Worm (Caenorhabditis elegans) whole organism, young adult: ENCODE results near the gene F20D12.12.

Experiments
- B0336.3 ChIP-seq: fragments of 200-800 bp; sonication (Bioruptor generic); IDR thresholded peaks from 2 replicates; pipeline ENCODE4 v1.3.6; 2022; ENCODE audit warnings: missing genetic modification characterization, missing compliant biosample characterization
- xnd-1 ChIP-seq: sonication (generic microtip); optimal IDR thresholded peaks from 2 replicates; lab custom pipeline; 2016; ENCODE audit warnings: missing genotype, missing genetic modification reagents, missing genetic modification characterization, missing compliant biosample characterization

DNA sequence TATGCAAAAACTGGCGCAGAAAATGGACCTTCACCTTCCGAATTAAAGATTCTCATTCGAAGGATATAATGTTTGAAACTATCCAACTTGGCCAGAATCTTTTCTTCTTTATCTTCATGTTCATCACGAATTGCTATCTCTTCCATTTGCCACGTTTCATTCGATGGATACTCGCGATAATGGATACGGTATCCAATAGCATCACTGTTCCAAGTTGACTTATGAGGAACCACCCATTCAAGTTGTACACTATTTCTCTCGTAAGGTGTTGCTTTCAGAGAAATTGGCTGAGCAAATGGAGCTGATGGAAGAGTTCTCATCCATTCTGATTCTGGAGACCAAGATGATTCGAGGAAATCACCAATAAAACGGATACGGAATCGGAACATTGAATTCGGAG lies 47.5 kb downstream of the F20D12.12 start:
- TF ChIP-seq xnd-1 (tag; lab: Kevin White, UChicago) = no peak
- TF ChIP-seq B0336.3 = no peak
